Worm (Caenorhabditis elegans): ENCODE measurements around the gene dhc-4.

dhc-4 gene

ce11 chrIII:10969644-10970043 is at the start of gene dhc-4:
dhc-4 (plus strand) TSS chrIII:10969944.
- no peak for TF ChIP-seq dmd-4 (tag; optimal IDR thresholded peaks at IDR 0.05)
- no peak for TF ChIP-seq ztf-4 (tag; optimal IDR thresholded peaks at IDR 0.05)
- TF ChIP-seq C34F6.9 (tag; optimal IDR thresholded peaks at IDR 0.05): no peak
- TF ChIP-seq lin-13 (GFP tag; optimal IDR thresholded peaks at IDR 0.05): no peak
- no peak for TF ChIP-seq lin-39 (tag; optimal IDR thresholded peaks at IDR 0.05)
- no peak for TF ChIP-seq nhr-12 (tag; optimal IDR thresholded peaks at IDR 0.05)
- no peak for TF ChIP-seq crh-2 (tag; optimal IDR thresholded peaks at IDR 0.05)
- no peak for TF ChIP-seq unc-39 (tag; optimal IDR thresholded peaks at IDR 0.05)
- TF ChIP-seq ama-1 (optimal IDR thresholded peaks at IDR 0.05): no peak

DNA sequence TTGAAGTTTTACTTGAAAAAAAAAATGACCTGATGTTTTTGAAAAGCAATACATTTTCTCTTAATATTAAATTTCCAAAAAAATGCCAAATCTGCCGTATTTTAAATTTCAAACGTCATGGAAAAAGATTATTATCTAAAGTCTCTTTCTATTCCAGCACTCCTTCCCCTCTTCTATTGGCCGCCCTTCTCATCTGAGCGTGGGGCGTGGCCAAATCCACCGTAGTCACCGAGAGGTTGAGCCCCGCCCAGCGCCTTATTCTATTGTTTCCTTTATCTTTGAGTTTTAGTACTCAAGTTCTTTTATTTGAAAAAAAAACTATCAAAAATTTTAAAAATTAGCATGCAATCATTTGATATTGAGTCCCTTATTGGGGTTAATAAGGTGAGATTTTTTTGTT is 49.7 kb upstream of the dhc-4 start, which contains the start of gene vab-7:
vab-7 (plus strand) TSS at position 301 of the 400 bp plus-strand sequence.
- no peak for TF ChIP-seq crh-2 (tag; optimal IDR thresholded peaks at IDR 0.05)

DNA sequence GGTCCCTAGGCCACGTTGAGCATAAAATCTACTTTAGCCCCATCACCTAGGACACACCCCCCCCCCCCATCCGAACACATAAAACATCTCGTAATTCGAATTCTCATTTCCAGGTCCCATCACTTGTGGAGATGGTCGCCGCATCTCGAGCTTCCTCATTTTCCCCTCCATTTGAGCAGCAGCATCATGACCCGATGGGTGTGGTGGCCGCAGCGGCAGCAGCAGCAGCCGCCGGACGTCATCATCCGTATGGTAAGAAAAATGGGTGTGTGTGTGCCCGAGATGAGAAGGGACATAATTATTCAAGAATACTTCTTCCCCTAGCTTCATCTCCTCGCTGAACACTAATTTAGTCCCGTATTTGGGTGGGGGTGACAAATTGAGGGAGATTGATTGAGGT is 48.3 kb upstream of the dhc-4 start:
- TF ChIP-seq F13H6.1 (tag; optimal IDR thresholded peaks at IDR 0.05): no peak
- TF ChIP-seq mbf-1 (tag; optimal IDR thresholded peaks at IDR 0.05): no peak
- no peak for TF ChIP-seq nhr-129 (tag; optimal IDR thresholded peaks at IDR 0.05)
- TF ChIP-seq dmd-4 (tag; optimal IDR thresholded peaks at IDR 0.05): no peak
- TF ChIP-seq sma-9 (GFP tag; optimal IDR thresholded peaks at IDR 0.05): no peak
- no peak for TF ChIP-seq sma-9 (tag; optimal IDR thresholded peaks at IDR 0.05)

ce11 chrIII:10923539-10923938 is 46.2 kb upstream of the dhc-4 start:
- no peak for TF ChIP-seq lin-11 (tag; optimal IDR thresholded peaks at IDR 0.05)
- no peak for TF ChIP-seq nhr-21 (tag; optimal IDR thresholded peaks at IDR 0.05)
- no peak for TF ChIP-seq ztf-11 (tag; optimal IDR thresholded peaks at IDR 0.05)
- TF ChIP-seq nhr-237 (tag; optimal IDR thresholded peaks at IDR 0.05): no peak
- TF ChIP-seq elt-1 (tag; optimal IDR thresholded peaks at IDR 0.05): no peak
- no peak for TF ChIP-seq nhr-23 (tag; optimal IDR thresholded peaks at IDR 0.05)
- no peak for TF ChIP-seq ztf-1 (GFP tag; conservative IDR thresholded peaks at IDR 0.05)
- no peak for TF ChIP-seq dmd-4 (tag; optimal IDR thresholded peaks at IDR 0.05)
- TF ChIP-seq zag-1 (tag; optimal IDR thresholded peaks at IDR 0.05): no peak
- no peak for TF ChIP-seq crh-2 (tag; optimal IDR thresholded peaks at IDR 0.05)
- no peak for TF ChIP-seq ztf-4 (tag; optimal IDR thresholded peaks at IDR 0.05)
- no peak for TF ChIP-seq lsy-2 (tag; optimal IDR thresholded peaks at IDR 0.05)
- TF ChIP-seq unc-62 (GFP tag; optimal IDR thresholded peaks at IDR 0.05): no peak
- no peak for TF ChIP-seq Y55F3AM.14 (GFP tag; optimal IDR thresholded peaks at IDR 0.05)
- no peak for TF ChIP-seq sma-3 (GFP tag; optimal IDR thresholded peaks at IDR 0.05)
- no peak for TF ChIP-seq mdl-1 (tag; optimal IDR thresholded peaks at IDR 0.05)

ce11 chrIII:10930850-10931249 is 38.9 kb upstream of the dhc-4 start, which contains the start of gene M142.5:
M142.5 (plus strand) TSS chrIII:10931201.
- TF ChIP-seq sma-3 (GFP tag; optimal IDR thresholded peaks at IDR 0.05): peak; percentile 22
- peak in 1 of 2 experiments; percentile 34 for TF ChIP-seq lsy-2 (tag; optimal IDR thresholded peaks at IDR 0.05)
- peak; percentile 39 for TF ChIP-seq unc-55 (GFP tag; optimal IDR thresholded peaks at IDR 0.05)
- TF ChIP-seq ZK546.5 (tag; optimal IDR thresholded peaks at IDR 0.05): no peak
- TF ChIP-seq C34F6.9 (tag; optimal IDR thresholded peaks at IDR 0.05): peak; percentile 47

DNA sequence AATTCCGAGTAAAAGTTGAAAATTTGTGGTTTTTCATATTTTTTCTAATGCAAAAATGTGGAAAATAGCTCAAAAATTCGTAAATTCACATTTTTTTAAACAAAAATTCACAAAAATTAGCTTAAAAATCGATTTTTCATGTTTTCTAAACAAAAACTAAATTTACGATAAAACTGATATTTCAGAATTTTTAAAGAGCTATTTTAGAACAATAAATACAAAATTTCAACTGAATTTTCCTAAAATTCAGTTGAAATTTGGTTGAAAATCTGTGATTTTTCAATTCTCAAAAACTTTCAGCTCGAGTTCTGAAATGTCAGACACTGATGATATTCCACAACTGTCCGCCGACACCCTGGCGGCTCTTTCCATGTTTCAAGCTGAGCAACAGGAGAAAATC is 36.4 kb upstream of the dhc-4 start, which contains the start of gene M142.8:
M142.8 (plus strand) TSS at position 301 of the 400 bp plus-strand sequence.
- TF ChIP-seq lin-11 (tag; optimal IDR thresholded peaks at IDR 0.05): no peak
- no peak for TF ChIP-seq ceh-16 (tag; optimal IDR thresholded peaks at IDR 0.05)
- TF ChIP-seq ztf-1 (GFP tag; conservative IDR thresholded peaks at IDR 0.05): no peak
- TF ChIP-seq zag-1 (tag; optimal IDR thresholded peaks at IDR 0.05): no peak
- no peak for TF ChIP-seq unc-55 (GFP tag; optimal IDR thresholded peaks at IDR 0.05)
- TF ChIP-seq aly-2 (tag; optimal IDR thresholded peaks at IDR 0.05): no peak
- no peak for TF ChIP-seq nhr-12 (tag; optimal IDR thresholded peaks at IDR 0.05)
- no peak for TF ChIP-seq ztf-11 (tag; optimal IDR thresholded peaks at IDR 0.05)
- TF ChIP-seq nhr-129 (tag; optimal IDR thresholded peaks at IDR 0.05): no peak
- TF ChIP-seq nhr-237 (tag; optimal IDR thresholded peaks at IDR 0.05): no peak
- TF ChIP-seq crh-2 (tag; optimal IDR thresholded peaks at IDR 0.05): no peak
- TF ChIP-seq ama-1 (optimal IDR thresholded peaks at IDR 0.05): no peak
- TF ChIP-seq lin-13 (GFP tag; optimal IDR thresholded peaks at IDR 0.05): no peak
- no peak for TF ChIP-seq blmp-1 (tag; optimal IDR thresholded peaks at IDR 0.05; ENCODE audit: insufficient read depth)
- no peak for TF ChIP-seq mab-5 (tag; optimal IDR thresholded peaks at IDR 0.05)
- TF ChIP-seq nhr-21 (tag; optimal IDR thresholded peaks at IDR 0.05): no peak
